Worm (Caenorhabditis elegans) whole organism, early embryonic: ENCODE measurements around the gene Y45F10C.2.

Experiments
- B0310.2 ChIP-seq: sonication (generic microtip); optimal IDR thresholded peaks from 2 replicates; lab custom pipeline; 2016; ENCODE audit warnings: mild to moderate bottlenecking, missing genetic modification characterization, missing compliant biosample characterization
- F13C5.2 ChIP-seq: sonication (generic microtip); optimal IDR thresholded peaks from 2 replicates; lab custom pipeline; 2017; ENCODE audit warnings: mild to moderate bottlenecking, missing genetic modification characterization, inconsistent platforms, missing compliant biosample characterization
- aly-1 ChIP-seq: sonication (generic microtip); optimal IDR thresholded peaks from 2 replicates; lab custom pipeline; 2016; ENCODE audit warnings: missing genetic modification characterization, missing compliant biosample characterization
- ama-1 ChIP-seq: fragments of 150-350 bp; optimal IDR thresholded peaks from 2 replicates; lab custom pipeline; 2014
- ceh-13 ChIP-seq: fragments of 200-800 bp; sonication (Bioruptor generic); optimal IDR thresholded peaks from 2 replicates; lab custom pipeline; 2018; ENCODE audit warnings: mild to moderate bottlenecking, missing genetic modification characterization, missing compliant biosample characterization
- ceh-36 ChIP-seq: sonication (generic microtip); optimal IDR thresholded peaks from 2 replicates; lab custom pipeline; 2016; ENCODE audit warnings: missing genetic modification characterization, inconsistent platforms, missing compliant biosample characterization
- ets-7 ChIP-seq: sonication (generic microtip); optimal IDR thresholded peaks from 2 replicates; lab custom pipeline; 2016; ENCODE audit warnings: missing genotype, missing genetic modification characterization, missing compliant biosample characterization
- flt-1 ChIP-seq: fragments of 200-800 bp; sonication (Bioruptor generic); IDR thresholded peaks from 2 replicates; pipeline ENCODE4 v1.3.6; 2022; ENCODE audit warnings: missing genetic modification characterization, missing compliant biosample characterization
- hmbx-1 ChIP-seq: sonication (generic microtip); optimal IDR thresholded peaks from 2 replicates; lab custom pipeline; 2016; ENCODE audit warnings: mild to moderate bottlenecking, missing genetic modification characterization, missing compliant biosample characterization
- hmg-4 ChIP-seq: fragments of 200-800 bp; sonication (Bioruptor generic); optimal IDR thresholded peaks from 2 replicates; lab custom pipeline; 2018; ENCODE audit warnings: mild to moderate bottlenecking, missing genetic modification characterization, missing compliant biosample characterization
- hnd-1 ChIP-seq: sonication (generic microtip); optimal IDR thresholded peaks from 2 replicates; lab custom pipeline; 2016; ENCODE audit warnings: missing genetic modification characterization, missing compliant biosample characterization
- pes-1 ChIP-seq: fragments of 200-800 bp; sonication (Bioruptor generic); IDR thresholded peaks from 2 replicates; pipeline ENCODE4 v1.3.6; 2022; ENCODE audit warnings: missing genetic modification reagents, missing genetic modification characterization, missing compliant biosample characterization
- scrt-1 ChIP-seq: fragments of 200-800 bp; sonication (Bioruptor generic); IDR thresholded peaks from 2 replicates; pipeline ENCODE4 v1.3.6; 2022; ENCODE audit warnings: missing genetic modification characterization, missing compliant biosample characterization
- sea-1 ChIP-seq: fragments of 200-800 bp; sonication (Bioruptor generic); conservative IDR thresholded peaks from 2 replicates; pipeline ENCODE4 v1.3.6; 2022; ENCODE audit warnings: missing genetic modification characterization, missing compliant biosample characterization
- tbx-11 ChIP-seq: fragments of 200-800 bp; sonication (Bioruptor generic); IDR thresholded peaks from 2 replicates; pipeline ENCODE4 v1.3.6; 2022; ENCODE audit warnings: missing genetic modification characterization, missing compliant biosample characterization
- tbx-37 ChIP-seq: fragments of 200-800 bp; sonication (Bioruptor generic); conservative IDR thresholded peaks from 2 replicates; pipeline ENCODE4 v1.3.6; 2022; ENCODE audit warnings: missing genetic modification reagents, missing genetic modification characterization, missing compliant biosample characterization
- tra-4 ChIP-seq: sonication (generic microtip); optimal IDR thresholded peaks from 2 replicates; lab custom pipeline; 2017; ENCODE audit warnings: missing genetic modification characterization, missing compliant biosample characterization

The Y45F10C.2 gene

ce11 chrIV:13692522-13692921 lies 30.1 kb upstream of the Y45F10C.2 start:
- TF ChIP-seq ceh-13 (GFP tag; lab: Kevin White, UChicago) (no peak), tbx-37 (GFP tag; lab: Robert Waterston, UW) (no peak), aly-1 (tag; lab: Kevin White, UChicago) (no peak), tbx-11 (GFP tag; lab: Robert Waterston, UW) (no peak), ceh-36 (tag; lab: Kevin White, UChicago) (no peak), hmbx-1 (no peak), ets-7 (tag; lab: Kevin White, UChicago) (no peak), hmg-4 (GFP tag; lab: Kevin White, UChicago) (no peak), sea-1 (GFP tag; lab: Robert Waterston, UW) (no peak), pes-1 (no peak)

- TF ChIP-seq hmbx-1 = no peak
- TF ChIP-seq hnd-1 (tag; lab: Kevin White, UChicago) = no peak
- TF ChIP-seq tbx-11 (GFP tag; lab: Robert Waterston, UW) = no peak
- no peak for TF ChIP-seq tbx-37 (GFP tag; lab: Robert Waterston, UW)
- no peak for TF ChIP-seq ets-7 (tag; lab: Kevin White, UChicago)
- no peak for TF ChIP-seq ceh-13 (GFP tag; lab: Kevin White, UChicago)
- no peak for TF ChIP-seq B0310.2
Observed at ce11 chrIV:13689302-13689880, 26.9 kb upstream of the Y45F10C.2 start, which contains the start of gene T23G4.2. Gene T23G4.2 (minus strand): TSS chrIV:13689556.

ce11 chrIV:13687631-13688030 lies 25.2 kb upstream of the Y45F10C.2 start:
- TF ChIP-seq B0310.2 (no peak), F13C5.2 (tag; lab: Kevin White, UChicago) (no peak), tbx-37 (GFP tag; lab: Robert Waterston, UW) (no peak), tra-4 (tag; lab: Kevin White, UChicago) (no peak), ceh-13 (GFP tag; lab: Kevin White, UChicago) (no peak), tbx-11 (GFP tag; lab: Robert Waterston, UW) (no peak), hmbx-1 (no peak), hnd-1 (tag; lab: Kevin White, UChicago) (no peak), ets-7 (tag; lab: Kevin White, UChicago) (no peak), hmg-4 (GFP tag; lab: Kevin White, UChicago) (no peak), sea-1 (GFP tag; lab: Robert Waterston, UW) (no peak), flt-1 (GFP tag; lab: Robert Waterston, UW) (no peak), aly-1 (tag; lab: Kevin White, UChicago) (no peak), scrt-1 (GFP tag; lab: Robert Waterston, UW) (no peak), pes-1 (no peak), ceh-36 (tag; lab: Kevin White, UChicago) (no peak), ama-1 (lab: Kevin White, UChicago) (no peak)

ce11 chrIV:13686965-13687425 lies 24.5 kb upstream of the Y45F10C.2 start, which contains the start of gene nyn-1:
Gene nyn-1 (minus strand): TSS chrIV:13687015.
- no peak for TF ChIP-seq F13C5.2 (tag; lab: Kevin White, UChicago)
- TF ChIP-seq tra-4 (tag; lab: Kevin White, UChicago) = no peak
- TF ChIP-seq pes-1 = no peak

ce11 chrIV:13684827-13685226 lies 22.4 kb upstream of the Y45F10C.2 start:
- TF ChIP-seq scrt-1 (GFP tag; lab: Robert Waterston, UW) = no peak
- TF ChIP-seq hmg-4 (GFP tag; lab: Kevin White, UChicago) = no peak
- TF ChIP-seq ceh-36 (tag; lab: Kevin White, UChicago) = no peak
- TF ChIP-seq F13C5.2 (tag; lab: Kevin White, UChicago) = no peak
- TF ChIP-seq hnd-1 (tag; lab: Kevin White, UChicago) = no peak
- TF ChIP-seq tbx-11 (GFP tag; lab: Robert Waterston, UW) = no peak
- TF ChIP-seq ceh-13 (GFP tag; lab: Kevin White, UChicago) = no peak
- TF ChIP-seq ets-7 (tag; lab: Kevin White, UChicago) = no peak
- no peak for TF ChIP-seq flt-1 (GFP tag; lab: Robert Waterston, UW)
- no peak for TF ChIP-seq aly-1 (tag; lab: Kevin White, UChicago)
- no peak for TF ChIP-seq tra-4 (tag; lab: Kevin White, UChicago)
- TF ChIP-seq tbx-37 (GFP tag; lab: Robert Waterston, UW) = no peak
- TF ChIP-seq pes-1 = no peak
- TF ChIP-seq ama-1 (lab: Kevin White, UChicago) = no peak
- TF ChIP-seq sea-1 (GFP tag; lab: Robert Waterston, UW) = no peak
- no peak for TF ChIP-seq B0310.2

ce11 chrIV:13682733-13683132 lies 20.3 kb upstream of the Y45F10C.2 start:
- no peak for TF ChIP-seq tbx-11 (GFP tag; lab: Robert Waterston, UW)
- TF ChIP-seq aly-1 (tag; lab: Kevin White, UChicago) = no peak
- TF ChIP-seq ceh-36 (tag; lab: Kevin White, UChicago) = no peak
- TF ChIP-seq hnd-1 (tag; lab: Kevin White, UChicago) = no peak
- no peak for TF ChIP-seq tra-4 (tag; lab: Kevin White, UChicago)
- TF ChIP-seq hmbx-1 = no peak
- no peak for TF ChIP-seq ceh-13 (GFP tag; lab: Kevin White, UChicago)
- TF ChIP-seq ets-7 (tag; lab: Kevin White, UChicago) = no peak
- TF ChIP-seq B0310.2 = no peak
- no peak for TF ChIP-seq sea-1 (GFP tag; lab: Robert Waterston, UW)
- TF ChIP-seq pes-1 = no peak
- TF ChIP-seq scrt-1 (GFP tag; lab: Robert Waterston, UW) = no peak

ce11 chrIV:13679495-13679894 lies 17.0 kb upstream of the Y45F10C.2 start:
- TF ChIP-seq aly-1 (tag; lab: Kevin White, UChicago) = no peak
- no peak for TF ChIP-seq tra-4 (tag; lab: Kevin White, UChicago)
- no peak for TF ChIP-seq ceh-13 (GFP tag; lab: Kevin White, UChicago)
- no peak for TF ChIP-seq sea-1 (GFP tag; lab: Robert Waterston, UW)
- no peak for TF ChIP-seq ets-7 (tag; lab: Kevin White, UChicago)
- no peak for TF ChIP-seq pes-1
- no peak for TF ChIP-seq B0310.2
- TF ChIP-seq tbx-11 (GFP tag; lab: Robert Waterston, UW) = no peak
